Fruit fly (Drosophila melanogaster): ENCODE measurements around the gene CG11608.
A peak's percentile ranks its signal among the peaks of the same experiment; 100 is the strongest.

CG11608 gene

DNA sequence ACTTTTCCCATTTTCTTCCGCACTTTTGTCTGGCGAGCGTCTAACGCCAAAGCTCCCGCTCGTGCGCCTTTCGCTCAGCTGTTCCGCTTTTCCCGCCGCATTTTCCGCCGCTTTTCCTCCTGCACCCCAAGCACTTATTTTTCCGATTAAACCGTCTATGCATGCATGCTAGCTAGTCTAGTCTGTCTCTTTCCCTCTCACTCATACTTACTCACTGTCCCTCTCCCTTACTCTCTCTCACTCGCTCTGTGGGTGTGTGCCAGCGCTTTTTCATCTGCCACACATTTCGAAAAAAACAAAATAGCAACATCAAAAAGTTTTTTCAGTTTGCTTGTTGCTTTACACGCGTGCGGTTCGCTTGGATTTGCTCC lies 16.0 kb downstream of the CG11608 start, which contains the start of gene CG6225:
CG6225 (plus strand) TSS at position 325 of the 371 bp plus-strand sequence.
- no peak for TF ChIP-seq CG32006 (GFP tag; optimal IDR thresholded peaks at IDR 0.05)
- no peak for TF ChIP-seq Eip78C (GFP tag)
- TF ChIP-seq net (GFP tag; optimal IDR thresholded peaks at IDR 0.05), result no peak
- no peak for TF ChIP-seq CG15336 (GFP tag; IDR thresholded peaks at IDR 0.05)
- TF ChIP-seq vri (GFP tag; optimal IDR thresholded peaks at IDR 0.05), result no peak

DNA sequence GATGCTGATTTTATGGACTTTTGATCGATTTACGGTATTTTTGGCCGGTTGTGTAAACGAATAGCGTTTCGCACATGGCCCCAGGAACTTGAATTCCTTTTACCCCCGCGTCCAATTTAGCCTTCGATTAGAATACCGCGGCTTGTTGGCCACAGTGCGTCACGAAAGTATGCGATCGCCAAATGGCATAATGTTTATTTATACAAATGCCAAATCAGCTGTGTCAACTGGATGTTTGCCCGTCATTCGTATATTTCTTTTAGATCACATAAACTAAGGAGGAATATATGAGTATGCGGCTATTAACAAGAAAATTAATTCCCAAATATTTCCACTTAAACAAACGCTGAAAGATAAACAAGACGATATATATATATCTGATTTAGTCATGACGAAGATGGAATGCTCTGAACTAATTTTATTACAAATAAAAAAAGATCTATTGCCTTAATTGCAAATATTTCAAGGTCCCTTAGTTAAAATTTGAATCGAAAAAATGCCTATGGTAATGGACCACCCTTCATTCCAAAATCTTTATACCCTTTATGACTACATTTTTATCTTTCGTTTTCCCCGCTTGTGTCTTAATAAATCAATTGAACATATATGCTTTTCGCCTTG lies 18.8 kb downstream of the CG11608 start:
- no peak for TF ChIP-seq dac (GFP tag; optimal IDR thresholded peaks at IDR 0.05)
- TF ChIP-seq fkh (GFP tag; optimal IDR thresholded peaks at IDR 0.05), result peak; percentile 63
- peak; percentile 12 for TF ChIP-seq svp (GFP tag)

DNA sequence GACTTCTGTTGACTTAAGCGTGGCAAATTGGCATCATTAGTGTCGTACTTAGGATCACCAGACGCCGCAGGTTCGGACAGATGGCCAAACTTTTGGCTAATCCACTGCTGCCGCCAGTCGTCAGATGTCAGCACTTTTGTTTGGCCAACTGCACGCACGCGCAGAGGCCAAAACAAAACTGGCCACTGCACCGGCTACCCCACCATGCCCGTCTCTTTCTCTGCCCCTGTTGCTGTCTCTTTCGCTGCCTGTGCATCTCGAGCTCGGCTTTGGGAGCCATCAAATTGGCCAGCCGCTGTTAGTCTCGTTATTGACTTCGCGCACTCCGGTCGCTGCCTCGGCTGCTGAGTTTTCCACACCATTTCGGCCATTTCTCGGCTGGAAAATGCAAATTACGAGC lies 24.2 kb downstream of the CG11608 start, which contains the start of gene CG14395:
CG14395 (plus strand) TSS at position 301 of the 400 bp plus-strand sequence.
- TF ChIP-seq eg (GFP tag; IDR thresholded peaks at IDR 0.05) (peak; percentile 36; the same call in 1 of the 3 replicates), CG11294 (GFP tag; IDR thresholded peaks at IDR 0.05) (no peak), CG3919 (GFP tag; optimal IDR thresholded peaks at IDR 0.05) (no peak)

- no peak for TF ChIP-seq pdm3 (GFP tag; optimal IDR thresholded peaks at IDR 0.05)
- no peak for TF ChIP-seq CG15336 (GFP tag; IDR thresholded peaks at IDR 0.05)
- TF ChIP-seq ss (GFP tag; optimal IDR thresholded peaks at IDR 0.05), result no peak
- TF ChIP-seq salr (GFP tag; optimal IDR thresholded peaks at IDR 0.05), result no peak
- TF ChIP-seq Gug (GFP tag; IDR thresholded peaks at IDR 0.05), result no peak
- TF ChIP-seq lz (GFP tag; optimal IDR thresholded peaks at IDR 0.05), result no peak
- TF ChIP-seq Sox15 (GFP tag; optimal IDR thresholded peaks at IDR 0.05), result no peak
- no peak for TF ChIP-seq cyc (GFP tag; optimal IDR thresholded peaks at IDR 0.05)
- TF ChIP-seq Hr39 (GFP tag; optimal IDR thresholded peaks at IDR 0.05), result no peak
- TF ChIP-seq fd59A (GFP tag; optimal IDR thresholded peaks at IDR 0.05), result no peak
- TF ChIP-seq Lpt (GFP tag; optimal IDR thresholded peaks at IDR 0.05), result no peak
- TF ChIP-seq CG34406 (GFP tag; optimal IDR thresholded peaks at IDR 0.05), result no peak
- no peak for TF ChIP-seq CG6276 (GFP tag; optimal IDR thresholded peaks at IDR 0.05)
- TF ChIP-seq CG11902 (GFP tag; optimal IDR thresholded peaks at IDR 0.05), result no peak
- TF ChIP-seq CG3919 (GFP tag; optimal IDR thresholded peaks at IDR 0.05), result no peak
Measured at dm6 chr3R:12666206-12666834, 28.0 kb downstream of the CG11608 start.

DNA sequence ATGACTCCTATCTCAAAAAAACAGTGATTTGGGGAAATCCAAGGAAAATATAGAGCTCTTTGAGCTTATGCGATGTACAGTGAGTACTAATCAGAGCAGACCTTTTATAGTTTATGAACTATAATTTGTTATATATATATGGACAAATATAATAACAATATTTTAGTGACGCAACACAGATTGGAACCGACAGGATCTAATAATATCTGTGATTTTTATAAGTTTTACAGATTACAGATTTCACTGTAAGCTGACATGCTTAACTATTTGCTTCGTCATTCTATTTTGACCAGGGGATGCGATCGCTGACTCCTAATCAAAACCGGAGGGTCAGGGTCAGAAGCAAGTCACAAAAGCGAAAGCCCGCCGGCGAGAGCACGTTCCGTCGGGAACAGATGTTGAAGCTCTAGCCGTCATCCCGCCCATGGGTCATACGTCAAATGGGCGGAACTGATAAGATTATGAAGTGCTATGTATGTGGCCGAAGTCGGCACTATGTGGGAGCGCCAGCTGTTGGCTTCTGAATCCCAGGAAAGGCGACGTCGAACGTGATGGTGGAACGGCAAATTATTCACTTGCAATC lies 35.9 kb downstream of the CG11608 start, which contains the start of gene Gnmt:
Gnmt (plus strand) TSS at position 568 of the 583 bp plus-strand sequence.
- no peak for TF ChIP-seq CG11762 (GFP tag; optimal IDR thresholded peaks at IDR 0.05; ENCODE audit: insufficient read depth)
- peak; percentile 98 for TF ChIP-seq svp (GFP tag)

DNA sequence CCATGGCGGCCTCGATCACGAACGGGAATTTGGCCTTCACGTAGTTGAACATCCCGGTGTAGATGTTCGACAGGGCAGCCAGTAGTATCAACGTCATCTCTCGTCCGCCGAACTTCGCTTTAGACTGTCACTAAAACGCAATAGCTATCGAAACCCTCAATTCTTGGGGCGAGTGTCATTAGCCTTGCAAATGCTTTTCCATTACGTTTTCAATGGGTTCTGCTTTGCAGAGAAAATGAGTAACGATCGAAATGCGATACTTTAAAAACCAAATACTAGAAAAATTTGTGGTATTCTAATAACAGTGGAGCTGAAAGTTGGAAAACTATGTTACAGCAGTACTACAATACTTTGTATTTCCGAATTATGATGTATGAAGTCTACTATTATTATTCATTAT lies 37.9 kb downstream of the CG11608 start, which contains the start of gene CG43630:
CG43630 (minus strand) TSS at position 101 of the 400 bp plus-strand sequence.
- no peak for TF ChIP-seq dsx (GFP tag; optimal IDR thresholded peaks at IDR 0.05; ENCODE audit: poor library complexity, severe bottlenecking)
- no peak for TF ChIP-seq CG11902 (GFP tag; optimal IDR thresholded peaks at IDR 0.05)
- TF ChIP-seq CG6792 (GFP tag; optimal IDR thresholded peaks at IDR 0.05), result no peak
- no peak for TF ChIP-seq CG10631 (GFP tag; optimal IDR thresholded peaks at IDR 0.05)
